Worm (Caenorhabditis elegans): ENCODE data around the gene gcna-1.

ce11 chrIII:6002024-6002423 is 6.9 kb downstream of the gcna-1 start:
- TF ChIP-seq fkh-8 (tag; optimal IDR thresholded peaks at IDR 0.05) (no peak), ztf-11 (tag; optimal IDR thresholded peaks at IDR 0.05) (no peak), pqm-1 (tag; optimal IDR thresholded peaks at IDR 0.05) (no peak), ceh-88 (GFP tag; IDR thresholded peaks at IDR 0.05) (no peak), snpc-4 (tag; optimal IDR thresholded peaks at IDR 0.05) (no peak), egl-13 (tag; optimal IDR thresholded peaks at IDR 0.05) (no peak), fos-1 (tag; optimal IDR thresholded peaks at IDR 0.05) (no peak), lin-13 (GFP tag; optimal IDR thresholded peaks at IDR 0.05) (no peak), unc-62 (GFP tag; optimal IDR thresholded peaks at IDR 0.05) (no peak)
